Fruit fly (Drosophila melanogaster) whole organism, wandering third instar larva: Measurements from ENCODE around the gene CG33322.

Experiments
- Abd-B ChIP-seq: fragments of >200 bp; optimal IDR thresholded peaks from 2 replicates; lab custom pipeline; 2017; ENCODE audit warnings: missing biosample characterization, missing genetic modification characterization
- CG32264 ChIP-seq: fragments of 200-800 bp; sonication (Bioruptor generic); optimal IDR thresholded peaks from 2 replicates; lab custom pipeline; 2016; ENCODE audit warnings: missing biosample characterization, missing genetic modification characterization
- CG9705 ChIP-seq: fragments of 200-800 bp; sonication (Bioruptor generic); optimal IDR thresholded peaks from 2 replicates; lab custom pipeline; 2018; ENCODE audit warnings: missing biosample characterization, mild to moderate bottlenecking, missing genetic modification characterization
- CrebA ChIP-seq: fragments of 200-800 bp; sonication (Bioruptor generic); optimal IDR thresholded peaks from 2 replicates; lab custom pipeline; 2016; ENCODE audit warnings: missing biosample characterization, mild to moderate bottlenecking, missing genetic modification characterization, borderline replicate concordance
- Dfd ChIP-seq: fragments of >200 bp; optimal IDR thresholded peaks from 2 replicates; lab custom pipeline; 2017; ENCODE audit warnings: missing biosample characterization, missing genetic modification characterization
- Dif ChIP-seq: fragments of 200-275, 200-300 bp; sonication (Bioruptor generic); optimal IDR thresholded peaks from 2 replicates; lab custom pipeline; 2018; ENCODE audit warnings: missing biosample characterization, missing genetic modification characterization; ENCODE audit not compliant: partially characterized antibody
- HLH106 ChIP-seq: fragments of 200-800 bp; optimal IDR thresholded peaks from 3 replicates; lab custom pipeline; 2019; ENCODE audit warnings: missing biosample characterization, mild to moderate bottlenecking, missing genetic modification characterization, moderate library complexity
- Hnf4 ChIP-seq: fragments of 200-800 bp; sonication (Bioruptor generic); optimal IDR thresholded peaks from 2 replicates; lab custom pipeline; 2016; ENCODE audit warnings: missing biosample characterization, mild to moderate bottlenecking, missing genetic modification characterization
- Jra ChIP-seq: sonication (Bioruptor generic); optimal IDR thresholded peaks from 2 replicates; lab custom pipeline; 2016; ENCODE audit warnings: missing biosample characterization, missing genetic modification characterization
- Mio ChIP-seq: sonication (Bioruptor generic); optimal IDR thresholded peaks from 2 replicates; lab custom pipeline; 2016; ENCODE audit warnings: missing biosample characterization, missing genetic modification characterization
- Myc ChIP-seq: fragments of >200 bp; optimal IDR thresholded peaks from 2 replicates; lab custom pipeline; 2017
- N ChIP-seq: fragments of >200 bp; optimal IDR thresholded peaks from 2 replicates; lab custom pipeline; 2018; ENCODE audit warnings: missing biosample characterization, missing external identifiers, missing genetic modification characterization
- OdsH ChIP-seq: fragments of 200-800 bp; sonication (Bioruptor generic); optimal IDR thresholded peaks from 2 replicates; lab custom pipeline; 2016; ENCODE audit warnings: missing biosample characterization, mild to moderate bottlenecking, missing genetic modification characterization
- Rel ChIP-seq, 2 experiments: fragments of 200-800 bp; sonication (Bioruptor generic) in 1 of 2; optimal IDR thresholded peaks; 2 replicates in 1 of 2; 3 replicates in 1 of 2; lab custom pipeline; 2016 to 2019; ENCODE audit warnings: mild to moderate bottlenecking in 2 of 2, missing biosample characterization in 2 of 2, missing genetic modification characterization in 2 of 2, moderate library complexity in 1 of 2
- Sp1 ChIP-seq: fragments of 200-800 bp; sonication (Bioruptor generic); optimal IDR thresholded peaks from 3 replicates; lab custom pipeline; 2019; ENCODE audit warnings: missing biosample characterization, mild to moderate bottlenecking, missing genetic modification characterization, moderate library complexity
- Vsx2 ChIP-seq: fragments of 200-300, 225-300 bp; sonication (Bioruptor generic); optimal IDR thresholded peaks from 2 replicates; lab custom pipeline; 2018; ENCODE audit warnings: missing biosample characterization, missing genetic modification characterization; ENCODE audit not compliant: partially characterized antibody
- br ChIP-seq: fragments of 200-800 bp; sonication (Bioruptor generic); optimal IDR thresholded peaks from 2 replicates; lab custom pipeline; 2016; ENCODE audit warnings: missing biosample characterization, missing genetic modification characterization
- brk ChIP-seq: fragments of 200-800 bp; sonication (Bioruptor generic); optimal IDR thresholded peaks from 2 replicates; lab custom pipeline; 2016; ENCODE audit warnings: missing biosample characterization, mild to moderate bottlenecking, missing genetic modification characterization
- dl ChIP-seq, 2 experiments: fragments of 175-275, 200-275 bp in 1 of 2; fragments of 200-275 bp in 1 of 2; sonication (Bioruptor generic); optimal IDR thresholded peaks; lab custom pipeline; 2018; ENCODE audit warnings: mild to moderate bottlenecking in 2 of 2, missing biosample characterization in 2 of 2, missing genetic modification characterization in 2 of 2, moderate library complexity in 2 of 2; ENCODE audit not compliant: partially characterized antibody in 2 of 2, insufficient read depth in 1 of 2
- dmrt93B ChIP-seq: fragments of 200-800 bp; sonication (Bioruptor generic); optimal IDR thresholded peaks from 2 replicates; lab custom pipeline; 2018; ENCODE audit warnings: missing biosample characterization, mild to moderate bottlenecking, missing genetic modification characterization
- dsf ChIP-seq: sonication (Bioruptor generic); optimal IDR thresholded peaks from 2 replicates; lab custom pipeline; 2016; ENCODE audit warnings: missing biosample characterization, missing genetic modification characterization, borderline replicate concordance
- foxo ChIP-seq, 2 experiments: fragments of 200-800 bp; sonication (Bioruptor generic); optimal IDR thresholded peaks; 2 replicates in 1 of 2; 3 replicates in 1 of 2; lab custom pipeline; 2016 to 2017; ENCODE audit warnings: missing biosample characterization in 2 of 2, missing genetic modification characterization in 2 of 2
- fru ChIP-seq: fragments of 200-800 bp; sonication (Bioruptor generic); optimal IDR thresholded peaks from 3 replicates; lab custom pipeline; 2016; ENCODE audit warnings: missing biosample characterization, mild to moderate bottlenecking, missing genetic modification characterization
- h ChIP-seq: fragments of 200-800 bp; sonication (Bioruptor generic); optimal IDR thresholded peaks from 3 replicates; lab custom pipeline; 2016; ENCODE audit warnings: missing biosample characterization, mild to moderate bottlenecking, missing genetic modification characterization
- jim ChIP-seq: fragments of 175-275, 200-325 bp; sonication (Bioruptor generic); optimal IDR thresholded peaks from 2 replicates; lab custom pipeline; 2016; ENCODE audit warnings: missing biosample characterization, mild to moderate bottlenecking, missing genetic modification characterization
- pan ChIP-seq: fragments of >200 bp; optimal IDR thresholded peaks from 2 replicates; lab custom pipeline; 2017
- psq ChIP-seq: fragments of 200-800 bp; sonication (Bioruptor generic); optimal IDR thresholded peaks from 3 replicates; lab custom pipeline; 2017; ENCODE audit warnings: missing biosample characterization, mild to moderate bottlenecking, missing genetic modification characterization, moderate library complexity
- rgr ChIP-seq: fragments of 200-800 bp; sonication (Bioruptor generic); optimal IDR thresholded peaks from 3 replicates; lab custom pipeline; 2016; ENCODE audit warnings: missing biosample characterization, mild to moderate bottlenecking, missing genetic modification characterization
- sage ChIP-seq: fragments of 200-800 bp; sonication (Bioruptor generic); optimal IDR thresholded peaks from 2 replicates; lab custom pipeline; 2016; ENCODE audit warnings: missing biosample characterization, mild to moderate bottlenecking, missing genetic modification characterization
- sv ChIP-seq: fragments of 200-800 bp; sonication (Bioruptor generic); optimal IDR thresholded peaks from 3 replicates; lab custom pipeline; 2016; ENCODE audit warnings: missing biosample characterization, missing genetic modification characterization
- tai ChIP-seq: sonication (Bioruptor generic); optimal IDR thresholded peaks from 2 replicates; lab custom pipeline; 2016; ENCODE audit warnings: missing biosample characterization, missing genetic modification characterization
- usp ChIP-seq: fragments of >200 bp; optimal IDR thresholded peaks from 2 replicates; lab custom pipeline; 2017; ENCODE audit warnings: missing biosample characterization, missing genetic modification characterization
- woc ChIP-seq: sonication (Bioruptor generic); optimal IDR thresholded peaks from 2 replicates; lab custom pipeline; 2016; ENCODE audit warnings: missing biosample characterization, mild to moderate bottlenecking, missing genetic modification characterization

Gene CG33322

dm6 chr2L:20820767-20821166, 4.7 kb upstream of the CG33322 start, which contains the start of gene CheB38c:
Gene CheB38c, minus strand, starts transcription at chr2L:20820867.
- TF ChIP-seq jim (no peak), N (no peak), foxo (GFP tag; optimal IDR thresholded peaks at IDR 0.05; lab: Kevin White, UChicago) (no peak), brk (GFP tag; lab: Kevin White, UChicago) (no peak)

dm6 chr2L:20818432-20818831, 2.4 kb upstream of the CG33322 start, which contains the start of gene CheB38a:
Gene CheB38a, minus strand, starts transcription at chr2L:20818532.
- TF ChIP-seq Sp1 (GFP tag; lab: Kevin White, UChicago): no peak
- no peak for TF ChIP-seq tai (GFP tag; lab: Kevin White, UChicago)
- no peak for TF ChIP-seq Jra (GFP tag; lab: Kevin White, UChicago)
- no peak for TF ChIP-seq sage
- no peak for TF ChIP-seq Abd-B (GFP tag; lab: Kevin White, UChicago)
- no peak for TF ChIP-seq usp
- no peak for TF ChIP-seq Dif (GFP tag; lab: Kevin White, UChicago)
- TF ChIP-seq sv (GFP tag; lab: Kevin White, UChicago): no peak
- no peak for TF ChIP-seq Rel (GFP tag; optimal IDR thresholded peaks at IDR 0.05; lab: Kevin White, UChicago)
- TF ChIP-seq Rel (tag; optimal IDR thresholded peaks at IDR 0.05; lab: Kevin White, UChicago): no peak
- TF ChIP-seq Vsx2 (GFP tag; lab: Kevin White, UChicago): no peak
- TF ChIP-seq, all 38 proteins: peak for 0

dm6 chr2L:20817170-20817569, 1.1 kb upstream of the CG33322 start, which contains the start of gene CheB38b:
Gene CheB38b, minus strand, starts transcription at chr2L:20817270.
- TF ChIP-seq HLH106 (no peak), pan (lab: Kevin White, UChicago) (no peak), CG32264 (GFP tag; lab: Kevin White, UChicago) (no peak), dmrt93B (GFP tag; lab: Kevin White, UChicago) (no peak), psq (GFP tag; lab: Kevin White, UChicago) (no peak), CG9705 (GFP tag; lab: Kevin White, UChicago) (no peak), woc (GFP tag; lab: Kevin White, UChicago) (no peak), Myc (no peak), fru (GFP tag; lab: Kevin White, UChicago) (no peak), rgr (no peak), h (GFP tag; lab: Kevin White, UChicago) (no peak), Sp1 (GFP tag; lab: Kevin White, UChicago) (no peak)
- TF ChIP-seq, all 38 proteins: peak for 0

dm6 chr2L:20812283-20813189, 3.5 kb downstream of the CG33322 start:
- TF ChIP-seq CG32264 (GFP tag; lab: Kevin White, UChicago) (no peak), Rel (GFP tag; optimal IDR thresholded peaks at IDR 0.05; lab: Kevin White, UChicago) (no peak), Rel (tag; optimal IDR thresholded peaks at IDR 0.05; lab: Kevin White, UChicago) (no peak), dl (GFP tag; optimal IDR thresholded peaks at IDR 0.05; lab: Kevin White, UChicago; ENCODE audit: insufficient read depth in 1 of 2, partially characterized antibody in 2 of 2) (no peak), woc (GFP tag; lab: Kevin White, UChicago) (no peak), Myc (no peak), Dfd (GFP tag; lab: Kevin White, UChicago) (no peak), jim (no peak), dsf (GFP tag; lab: Kevin White, UChicago) (no peak), CrebA (GFP tag; lab: Kevin White, UChicago) (no peak), rgr (no peak), brk (GFP tag; lab: Kevin White, UChicago) (no peak), psq (GFP tag; lab: Kevin White, UChicago) (no peak), Vsx2 (GFP tag; lab: Kevin White, UChicago) (no peak), Mio (GFP tag; lab: Kevin White, UChicago) (no peak), Hnf4 (no peak), br (GFP tag; lab: Kevin White, UChicago) (no peak), Sp1 (GFP tag; lab: Kevin White, UChicago) (no peak), tai (GFP tag; lab: Kevin White, UChicago) (no peak), OdsH (GFP tag; lab: Kevin White, UChicago) (no peak)
